Worm (Caenorhabditis elegans): ENCODE measurements around the gene asp-12.

Gene asp-12

DNA sequence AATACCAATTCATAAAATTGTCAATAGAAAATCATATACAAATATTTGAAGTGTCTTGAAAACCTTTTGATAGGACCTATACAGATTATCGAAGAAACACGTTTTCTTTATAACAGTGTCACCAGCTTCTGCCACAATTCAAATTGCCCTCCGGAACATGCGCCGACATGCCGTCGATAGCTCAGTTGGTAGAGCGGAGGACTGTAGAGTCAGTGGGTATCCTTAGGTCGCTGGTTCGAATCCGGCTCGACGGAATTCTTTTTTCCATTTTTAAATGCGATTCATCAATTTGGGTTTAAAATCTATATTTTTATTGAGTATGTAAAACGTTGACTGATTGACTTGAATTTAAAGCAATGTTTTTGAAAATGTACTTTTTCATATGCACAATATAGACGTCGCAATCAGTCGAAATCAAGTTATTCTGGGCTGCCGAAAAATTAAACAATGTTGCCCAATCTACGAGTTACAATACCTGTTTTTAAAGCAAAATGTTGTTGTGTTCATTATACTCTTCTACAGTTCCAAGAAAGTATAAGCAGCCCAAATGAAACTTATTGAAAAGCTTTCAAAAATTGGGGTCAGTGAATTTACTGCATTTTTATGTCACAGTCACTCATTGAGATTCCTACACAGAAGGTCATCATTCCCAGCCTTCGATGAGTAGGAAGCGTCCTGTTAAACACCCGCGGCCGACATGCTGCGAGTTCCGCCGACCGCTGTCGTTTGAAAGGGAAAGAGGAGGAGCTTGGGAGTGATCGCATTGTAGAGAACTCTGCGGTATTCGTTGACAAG lies 21.5 kb upstream of the asp-12 start (continued):
- TF ChIP-seq efl-1 (optimal IDR thresholded peaks at IDR 0.05) (peak; percentile 38 to 66), efl-1 (GFP tag; optimal IDR thresholded peaks at IDR 0.05 in 1 of 2) (peak in 1 of 2 experiments; percentile 97), C34B4.2 (tag; optimal IDR thresholded peaks at IDR 0.05) (no peak), lin-15B (tag; optimal IDR thresholded peaks at IDR 0.05) (no peak), ceh-8 (GFP tag; optimal IDR thresholded peaks at IDR 0.05) (no peak), efl-3 (GFP tag; optimal IDR thresholded peaks at IDR 0.05) (peak; percentile 36)

DNA sequence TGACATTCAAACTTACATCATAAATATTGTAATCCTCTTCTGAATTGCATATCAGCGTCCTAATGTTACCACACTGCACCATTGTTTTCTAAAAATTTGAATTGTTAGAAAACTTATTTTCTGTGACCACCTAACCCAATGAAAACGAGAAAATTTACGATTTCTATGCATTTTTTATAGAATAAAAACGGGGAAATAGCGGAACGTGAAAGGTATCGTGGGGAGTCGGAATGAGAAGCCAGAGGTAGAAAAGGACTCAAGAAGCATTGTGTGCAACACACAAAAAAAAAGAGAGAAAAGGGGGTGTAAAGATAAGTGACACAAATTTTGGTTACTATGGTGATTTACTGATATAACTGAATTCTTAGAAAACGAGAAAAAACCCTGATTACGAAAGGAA lies 18.8 kb upstream of the asp-12 start, which contains the start of gene C16D9.6:
Gene C16D9.6, minus strand, starts transcription at position 101 of the 400 bp plus-strand sequence.
- TF ChIP-seq blmp-1 (tag; optimal IDR thresholded peaks at IDR 0.05) (no peak), nhr-71 (tag; optimal IDR thresholded peaks at IDR 0.05) (peak; percentile 43), fkh-8 (tag; optimal IDR thresholded peaks at IDR 0.05) (peak; percentile 77), dsc-1 (tag; optimal IDR thresholded peaks at IDR 0.05) (peak; percentile 8)

DNA sequence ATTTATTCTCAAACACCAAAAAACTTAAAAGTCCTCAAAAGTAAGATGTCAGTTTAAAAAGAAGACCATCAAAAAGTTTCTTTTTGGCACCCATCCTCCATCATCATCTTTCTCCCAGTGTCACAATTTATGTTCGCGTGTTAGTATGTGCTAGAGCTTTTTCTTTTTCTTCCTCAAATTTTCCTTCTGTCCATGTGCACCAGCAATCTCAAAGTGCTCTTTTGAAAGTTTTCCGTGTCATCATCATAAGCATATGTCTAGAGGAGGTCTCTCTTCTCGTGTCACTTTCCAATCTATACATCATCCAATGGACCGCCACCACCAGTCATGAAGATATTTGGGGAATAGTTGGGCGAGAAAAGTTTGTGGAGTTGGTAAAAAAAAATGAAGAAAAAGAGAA lies 17.9 kb upstream of the asp-12 start:
- TF ChIP-seq unc-130 (tag; optimal IDR thresholded peaks at IDR 0.05): no peak
- TF ChIP-seq hpl-2 (GFP tag; optimal IDR thresholded peaks at IDR 0.05): no peak
- TF ChIP-seq mab-9 (GFP tag; IDR thresholded peaks at IDR 0.05): 0 out of 2 replicates have a peak, but pooled peaks have one; percentile 14
- TF ChIP-seq C34B4.2 (tag; optimal IDR thresholded peaks at IDR 0.05): no peak
- TF ChIP-seq lin-14 (GFP tag; optimal IDR thresholded peaks at IDR 0.05): peak; percentile 52

DNA sequence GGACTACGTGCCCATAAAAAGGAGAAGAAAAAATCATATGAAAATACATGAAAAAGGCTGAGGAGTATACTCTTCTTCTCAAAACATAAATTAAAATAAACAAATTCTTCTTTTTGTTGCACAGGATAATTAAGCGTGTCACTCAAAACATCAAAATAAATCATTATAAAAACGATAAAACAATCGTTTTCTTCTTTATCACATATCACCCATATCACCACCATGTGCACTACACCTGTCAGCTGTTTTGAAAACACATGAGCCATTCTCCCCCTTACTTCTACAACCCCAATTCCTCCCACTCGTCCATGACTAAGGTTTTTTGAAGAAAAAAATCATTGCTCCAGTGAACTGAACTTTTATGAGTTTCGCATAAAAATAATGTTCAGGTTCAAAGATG lies 16.5 kb upstream of the asp-12 start:
- no peak for TF ChIP-seq unc-30 (tag; optimal IDR thresholded peaks at IDR 0.05)
- TF ChIP-seq isw-1 (GFP tag; IDR thresholded peaks at IDR 0.05): no peak
- peak in 1 of 2 experiments; percentile 12 for TF ChIP-seq mdl-1 (tag; optimal IDR thresholded peaks at IDR 0.05)
- TF ChIP-seq nhr-20 (tag; optimal IDR thresholded peaks at IDR 0.05): peak; percentile 6
- TF ChIP-seq lin-14 (GFP tag; optimal IDR thresholded peaks at IDR 0.05): peak; percentile 70
- peak; percentile 68 for TF ChIP-seq lin-39 (tag; optimal IDR thresholded peaks at IDR 0.05)
- peak; percentile 12 for TF ChIP-seq snpc-4 (tag; optimal IDR thresholded peaks at IDR 0.05)
- peak; percentile 21 for TF ChIP-seq snu-23 (GFP tag; optimal IDR thresholded peaks at IDR 0.05)
- peak; percentile 75 for TF ChIP-seq rnt-1 (tag; optimal IDR thresholded peaks at IDR 0.05)
- TF ChIP-seq nhr-71 (tag; optimal IDR thresholded peaks at IDR 0.05): peak; percentile 65
- no peak for TF ChIP-seq elt-3 (tag; optimal IDR thresholded peaks at IDR 0.05)
- peak in 1 of 2 experiments; percentile 28 for TF ChIP-seq lsy-2 (tag; optimal IDR thresholded peaks at IDR 0.05)
- peak; percentile 36; the same call in 1 of the 2 replicates for TF ChIP-seq nhr-19 (GFP tag; conservative IDR thresholded peaks at IDR 0.05)
- no peak for TF ChIP-seq jun-1 (tag; optimal IDR thresholded peaks at IDR 0.05)

DNA sequence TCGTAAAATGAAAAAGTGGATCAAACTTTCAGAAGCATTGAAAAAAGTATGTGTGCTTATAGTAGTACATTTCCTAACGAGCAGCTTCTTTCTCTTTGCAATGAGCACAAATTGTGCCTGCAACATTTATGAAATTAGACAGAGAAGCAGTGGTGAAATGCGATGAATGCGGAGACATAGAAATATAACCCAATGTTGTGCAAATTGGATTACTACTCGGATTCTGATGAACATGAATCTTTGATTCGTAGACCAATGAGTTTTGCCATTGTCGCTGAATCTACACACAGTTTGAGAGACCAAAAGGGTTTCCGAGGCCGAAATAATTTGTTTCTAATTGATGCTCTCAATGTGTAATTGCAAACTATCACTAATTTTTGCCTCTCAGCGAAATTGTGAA lies 15.1 kb upstream of the asp-12 start:
- no peak for TF ChIP-seq efl-1 (optimal IDR thresholded peaks at IDR 0.05)
- peak in 1 of 2 experiments; percentile 41 for TF ChIP-seq efl-1 (GFP tag; optimal IDR thresholded peaks at IDR 0.05 in 1 of 2)
- peak; percentile 18 for TF ChIP-seq lin-14 (GFP tag; optimal IDR thresholded peaks at IDR 0.05)
- TF ChIP-seq xbp-1 (tag; optimal IDR thresholded peaks at IDR 0.05): no peak

DNA sequence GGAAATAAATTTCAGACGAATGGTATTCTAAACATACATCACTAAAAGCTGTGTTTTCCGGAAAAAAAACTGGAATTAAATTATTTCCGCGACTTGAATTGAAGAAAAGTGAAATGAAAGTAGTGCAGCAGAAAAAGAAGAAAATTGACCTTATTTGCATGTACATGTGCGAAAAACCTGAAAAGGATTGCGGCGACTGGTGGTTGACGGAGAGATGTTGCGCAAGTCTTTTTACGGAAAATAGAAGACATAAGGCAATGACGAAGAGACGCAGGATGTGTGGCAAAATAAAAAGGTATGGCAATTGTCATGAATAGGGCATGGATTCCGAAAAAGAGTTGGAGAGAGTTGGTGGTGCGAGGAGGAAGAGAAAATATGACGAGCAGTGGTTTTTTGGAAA lies 14.0 kb upstream of the asp-12 start:
- TF ChIP-seq isw-1 (GFP tag; IDR thresholded peaks at IDR 0.05) (no peak), C34B4.2 (tag; optimal IDR thresholded peaks at IDR 0.05) (no peak), C16A3.4 (tag; optimal IDR thresholded peaks at IDR 0.05) (no peak), lin-14 (GFP tag; optimal IDR thresholded peaks at IDR 0.05) (peak; percentile 6), ztf-4 (tag; optimal IDR thresholded peaks at IDR 0.05) (no peak), blmp-1 (tag; optimal IDR thresholded peaks at IDR 0.05) (peak; percentile 68), pax-3 (tag; optimal IDR thresholded peaks at IDR 0.05) (no peak), nhr-12 (tag; optimal IDR thresholded peaks at IDR 0.05) (no peak), hlh-17 (GFP tag; optimal IDR thresholded peaks at IDR 0.05; ENCODE audit: borderline replicate concordance) (no peak), unc-86 (tag; optimal IDR thresholded peaks at IDR 0.05) (no peak), fkh-4 (tag; optimal IDR thresholded peaks at IDR 0.05; ENCODE audit: borderline replicate concordance) (no peak), C04F5.9 (tag; optimal IDR thresholded peaks at IDR 0.05) (no peak), irx-1 (tag; optimal IDR thresholded peaks at IDR 0.05) (no peak), mef-2 (tag; optimal IDR thresholded peaks at IDR 0.05) (no peak)
